Fruit fly (Drosophila melanogaster) whole organism, pupa: ENCODE measurements around the gene Nrd1.

Experiments
- CG10348 ChIP-seq: fragments of 200-800 bp; sonication (Bioruptor generic); IDR thresholded peaks from 2 replicates; pipeline ENCODE4 v1.3.6; 2022; ENCODE audit warnings: missing biosample characterization, missing genetic modification characterization
- CG12605 ChIP-seq: fragments of 200-800 bp; sonication (Bioruptor generic); IDR thresholded peaks from 2 replicates; pipeline ENCODE4 v1.3.6; 2022; ENCODE audit warnings: missing biosample characterization, missing genetic modification characterization
- CG13204 ChIP-seq: fragments of 200-800 bp; sonication (Bioruptor generic); optimal IDR thresholded peaks from 2 replicates; lab custom pipeline; 2018; ENCODE audit warnings: missing biosample characterization, mild to moderate bottlenecking, missing genetic modification characterization, moderate library complexity
- CG14655 ChIP-seq: fragments of 200-800 bp; sonication (Bioruptor generic); optimal IDR thresholded peaks from 3 replicates; lab custom pipeline; 2017; ENCODE audit warnings: mild to moderate bottlenecking, missing biosample characterization, missing genetic modification reagents, missing genetic modification characterization
- CG15710 ChIP-seq: fragments of 200-800 bp; sonication (Bioruptor generic); optimal IDR thresholded peaks from 2 replicates; lab custom pipeline; 2018; ENCODE audit warnings: missing biosample characterization, mild to moderate bottlenecking, missing genetic modification characterization, moderate library complexity
- CG17806 ChIP-seq: fragments of 200-800 bp; sonication (Bioruptor generic); optimal IDR thresholded peaks from 2 replicates; lab custom pipeline; 2018; ENCODE audit warnings: missing biosample characterization, mild to moderate bottlenecking, missing genetic modification characterization, moderate library complexity
- CG32121 ChIP-seq: fragments of 200-800 bp; sonication (Bioruptor generic); IDR thresholded peaks from 2 replicates; pipeline ENCODE4 v1.3.6; 2022; ENCODE audit warnings: missing biosample characterization, missing genetic modification characterization
- CG34367 ChIP-seq: fragments of 200-800 bp; sonication (Bioruptor generic); optimal IDR thresholded peaks from 2 replicates; lab custom pipeline; 2018; ENCODE audit warnings: missing biosample characterization, mild to moderate bottlenecking, missing genetic modification characterization
- CG4496 ChIP-seq: fragments of 200-800 bp; sonication (Bioruptor generic); IDR thresholded peaks from 3 replicates; pipeline ENCODE4 v1.3.6; 2022; ENCODE audit warnings: missing biosample characterization, missing genetic modification characterization
- CG8159 ChIP-seq: fragments of 200-800 bp; sonication (Bioruptor generic); optimal IDR thresholded peaks from 3 replicates; lab custom pipeline; 2018; ENCODE audit warnings: missing biosample characterization, mild to moderate bottlenecking, missing genetic modification characterization, moderate library complexity
- CG8301 ChIP-seq: fragments of 200-800 bp; sonication (Bioruptor generic); optimal IDR thresholded peaks from 2 replicates; lab custom pipeline; 2018; ENCODE audit warnings: missing biosample characterization, mild to moderate bottlenecking, missing genetic modification characterization
- CG9948 ChIP-seq: fragments of 200-800 bp; sonication (Bioruptor generic); optimal IDR thresholded peaks from 2 replicates; lab custom pipeline; 2018; ENCODE audit warnings: missing biosample characterization, mild to moderate bottlenecking, missing genetic modification characterization, moderate library complexity
- D1 ChIP-seq: fragments of 200-800 bp; sonication (Bioruptor generic); optimal IDR thresholded peaks from 2 replicates; lab custom pipeline; 2018; ENCODE audit warnings: missing biosample characterization, mild to moderate bottlenecking, missing genetic modification characterization, moderate library complexity
- EcR ChIP-seq: fragments of 200-800 bp; sonication (Bioruptor generic); optimal IDR thresholded peaks from 3 replicates; lab custom pipeline; 2019; ENCODE audit warnings: missing biosample characterization, missing genetic modification characterization, mild to moderate bottlenecking, moderate library complexity, missing genetic modification reagents
- Ets98B ChIP-seq: fragments of 200-800 bp; sonication (Bioruptor generic); IDR thresholded peaks from 2 replicates; pipeline ENCODE4 v1.3.6; 2022; ENCODE audit warnings: missing biosample characterization, missing genetic modification characterization
- Pif1A ChIP-seq: fragments of 200-800 bp; sonication (Bioruptor generic); optimal IDR thresholded peaks from 3 replicates; lab custom pipeline; 2016; ENCODE audit warnings: missing biosample characterization, missing genetic modification characterization
- Pif1B ChIP-seq: fragments of 200-800 bp; sonication (Bioruptor generic); optimal IDR thresholded peaks from 3 replicates; lab custom pipeline; 2016; ENCODE audit warnings: missing biosample characterization, missing genetic modification characterization
- Snoo ChIP-seq: fragments of 200-800 bp; sonication (Bioruptor generic); optimal IDR thresholded peaks from 3 replicates; lab custom pipeline; 2017; ENCODE audit warnings: missing biosample characterization, mild to moderate bottlenecking, missing genetic modification characterization, inconsistent platforms
- fd96Ca ChIP-seq: fragments of 200-800 bp; sonication (Bioruptor generic); IDR thresholded peaks from 3 replicates; pipeline ENCODE4 v1.3.6; 2022; ENCODE audit warnings: missing biosample characterization, missing genetic modification characterization
- gl ChIP-seq: fragments of 200-800 bp; sonication (Bioruptor generic); optimal IDR thresholded peaks from 2 replicates; lab custom pipeline; 2018; ENCODE audit warnings: missing biosample characterization, mild to moderate bottlenecking, missing genetic modification characterization
- rn ChIP-seq: fragments of 200-800 bp; sonication (Bioruptor generic); IDR thresholded peaks from 2 replicates; pipeline ENCODE4 v1.3.6; 2022; ENCODE audit warnings: missing biosample characterization, missing genetic modification characterization

Gene Nrd1

dm6 chrX:11895141-11895540, 26.4 kb upstream of the Nrd1 start:
- TF ChIP-seq gl (tag; lab: Kevin White, UChicago) (no peak), CG15710 (tag; lab: Kevin White, UChicago) (no peak), rn (no peak), EcR (GFP tag; lab: Kevin White, UChicago) (no peak), CG8301 (tag; lab: Kevin White, UChicago) (no peak), CG13204 (GFP tag; lab: Kevin White, UChicago) (no peak)

DNA sequence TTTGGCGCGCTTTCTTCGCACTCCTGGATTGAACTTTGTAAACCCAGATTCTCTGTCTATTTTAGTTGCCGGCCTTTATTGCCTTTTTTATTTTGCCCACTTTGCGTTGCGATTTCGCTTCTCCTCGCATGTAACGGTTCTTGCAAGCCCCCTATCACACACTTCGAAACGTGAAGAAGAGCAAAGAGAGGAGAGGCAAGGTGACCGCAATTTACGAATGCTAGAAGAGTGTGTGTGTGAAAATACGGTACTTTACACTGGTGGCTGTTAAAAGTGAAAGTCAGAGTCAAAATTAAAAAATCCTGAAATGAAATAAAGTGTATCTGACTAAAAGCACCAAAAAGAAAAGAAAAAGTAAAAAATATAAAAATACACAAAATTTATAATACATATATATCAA, 25.5 kb upstream of the Nrd1 start:
- TF ChIP-seq Snoo (tag; lab: Kevin White, UChicago) (no peak), CG9948 (tag; lab: Kevin White, UChicago) (no peak), Pif1B (GFP tag; lab: Kevin White, UChicago) (no peak), Pif1A (GFP tag; lab: Kevin White, UChicago) (no peak), CG8159 (tag; lab: Kevin White, UChicago) (no peak), CG10348 (GFP tag; lab: Robert Waterston, UW) (no peak), CG13204 (GFP tag; lab: Kevin White, UChicago) (no peak), D1 (tag; lab: Kevin White, UChicago) (no peak), CG14655 (GFP tag; lab: Kevin White, UChicago) (no peak), gl (tag; lab: Kevin White, UChicago) (no peak), CG34367 (tag; lab: Kevin White, UChicago) (no peak), rn (no peak)

DNA sequence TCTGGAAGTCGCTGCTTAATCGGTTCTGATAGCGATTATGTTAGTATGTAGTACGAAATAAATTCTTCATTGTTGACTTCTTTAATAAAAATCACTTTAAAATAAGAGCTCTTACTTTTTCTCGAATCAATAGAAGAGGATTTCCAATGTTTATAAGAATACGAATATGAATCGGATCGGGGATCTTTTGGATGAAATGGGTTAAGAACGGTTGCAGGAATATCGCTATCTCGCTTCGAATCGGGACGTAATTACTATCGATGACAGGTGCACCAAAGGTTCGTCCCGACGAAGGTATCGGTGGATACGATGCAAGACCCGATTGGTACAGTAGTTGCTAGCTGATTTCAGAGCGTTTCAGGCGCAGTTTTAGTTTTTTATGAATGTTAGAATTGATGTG, 24.9 kb upstream of the Nrd1 start, which contains the start of gene wisp:
Gene wisp, plus strand, starts transcription at position 301 of the 400 bp plus-strand sequence.
- no peak for TF ChIP-seq CG12605 (GFP tag; lab: Robert Waterston, UW)
- no peak for TF ChIP-seq Snoo (tag; lab: Kevin White, UChicago)
- TF ChIP-seq CG4496 (GFP tag; lab: Robert Waterston, UW) = no peak
- TF ChIP-seq CG8301 (tag; lab: Kevin White, UChicago) = no peak

DNA sequence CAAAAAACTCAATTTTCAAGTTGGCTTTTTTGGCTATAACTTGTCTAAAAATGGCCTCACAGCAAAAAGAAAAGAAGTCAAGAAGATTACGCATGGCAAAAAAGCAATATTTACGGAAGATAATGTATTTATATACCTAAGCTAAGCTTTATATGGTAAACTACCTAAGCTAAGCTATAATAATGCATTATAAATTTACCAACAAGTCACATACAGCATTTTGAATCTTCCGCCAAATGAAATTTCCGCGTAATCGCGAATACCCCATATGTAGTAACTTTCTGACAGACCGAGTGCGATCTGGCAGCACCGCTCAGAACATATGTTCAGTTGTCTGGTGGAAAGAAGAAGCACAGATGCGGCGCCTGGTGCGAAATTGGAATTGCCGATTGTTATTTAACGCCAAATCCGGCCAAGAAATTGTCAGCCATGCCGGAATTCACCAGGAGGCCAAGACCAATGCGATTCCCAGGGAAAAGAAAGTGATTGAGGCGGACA, 23.0 kb upstream of the Nrd1 start, which contains the start of gene sicily:
Gene sicily, plus strand, starts transcription at position 51 of the 498 bp plus-strand sequence.
- TF ChIP-seq Snoo (tag; lab: Kevin White, UChicago) = no peak
- TF ChIP-seq, all 21 proteins: peak for 0

DNA sequence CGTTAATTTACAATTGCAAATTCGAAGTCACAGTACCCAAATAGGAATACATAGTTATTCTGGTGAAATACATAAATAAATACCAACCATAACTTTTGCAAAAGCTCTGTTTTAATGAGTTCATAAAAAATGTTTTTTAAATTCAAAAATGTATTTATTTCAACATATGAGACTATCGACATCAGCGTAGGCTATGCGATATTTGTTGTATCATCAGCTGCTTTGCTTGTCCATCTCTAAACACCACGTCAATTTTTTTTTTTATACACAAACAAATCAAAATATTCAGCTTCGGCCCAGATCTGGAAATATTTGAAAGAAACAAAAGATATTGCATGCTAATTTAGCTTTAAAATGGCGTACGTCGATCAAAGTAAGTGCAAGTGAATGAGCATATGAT, 19.4 kb upstream of the Nrd1 start, which contains the start of gene CG1840:
Gene CG1840, plus strand, starts transcription at position 211 of the 400 bp plus-strand sequence.
- TF ChIP-seq CG12605 (GFP tag; lab: Robert Waterston, UW) (peak; percentile 22; the same call in 1 of the 2 replicates), CG13204 (GFP tag; lab: Kevin White, UChicago) (no peak)

dm6 chrX:11886976-11887375, 18.3 kb upstream of the Nrd1 start, which contains the start of the genes CG10353 and SelG:
CG10353 (minus strand) TSS chrX:11887162.
SelG (plus strand) TSS chrX:11887284.
- TF ChIP-seq rn (no peak), Pif1A (GFP tag; lab: Kevin White, UChicago) (no peak), Ets98B (GFP tag; lab: Robert Waterston, UW) (no peak), CG14655 (GFP tag; lab: Kevin White, UChicago) (no peak), CG13204 (GFP tag; lab: Kevin White, UChicago) (no peak), CG17806 (tag; lab: Kevin White, UChicago) (no peak), EcR (GFP tag; lab: Kevin White, UChicago) (no peak), CG32121 (GFP tag; lab: Robert Waterston, UW) (no peak), gl (tag; lab: Kevin White, UChicago) (no peak)

- no peak for TF ChIP-seq CG9948 (tag; lab: Kevin White, UChicago)
- TF ChIP-seq CG15710 (tag; lab: Kevin White, UChicago) = no peak
- no peak for TF ChIP-seq CG4496 (GFP tag; lab: Robert Waterston, UW)
- TF ChIP-seq fd96Ca (GFP tag; lab: Robert Waterston, UW) = no peak
- no peak for TF ChIP-seq CG17806 (tag; lab: Kevin White, UChicago)
- no peak for TF ChIP-seq CG10348 (GFP tag; lab: Robert Waterston, UW)
- TF ChIP-seq Pif1A (GFP tag; lab: Kevin White, UChicago) = no peak
- no peak for TF ChIP-seq CG12605 (GFP tag; lab: Robert Waterston, UW)
- no peak for TF ChIP-seq CG13204 (GFP tag; lab: Kevin White, UChicago)
- no peak for TF ChIP-seq Ets98B (GFP tag; lab: Robert Waterston, UW)
- no peak for TF ChIP-seq D1 (tag; lab: Kevin White, UChicago)
- TF ChIP-seq Pif1B (GFP tag; lab: Kevin White, UChicago) = no peak
- no peak for TF ChIP-seq EcR (GFP tag; lab: Kevin White, UChicago)
These were observed 16.7 kb upstream of the Nrd1 start for dm6 chrX:11885356-11885755.
